Fruit fly (Drosophila melanogaster): ENCODE measurements around the gene usp.
A peak's percentile ranks its signal among the peaks of the same experiment; 100 is the strongest.

DNA sequence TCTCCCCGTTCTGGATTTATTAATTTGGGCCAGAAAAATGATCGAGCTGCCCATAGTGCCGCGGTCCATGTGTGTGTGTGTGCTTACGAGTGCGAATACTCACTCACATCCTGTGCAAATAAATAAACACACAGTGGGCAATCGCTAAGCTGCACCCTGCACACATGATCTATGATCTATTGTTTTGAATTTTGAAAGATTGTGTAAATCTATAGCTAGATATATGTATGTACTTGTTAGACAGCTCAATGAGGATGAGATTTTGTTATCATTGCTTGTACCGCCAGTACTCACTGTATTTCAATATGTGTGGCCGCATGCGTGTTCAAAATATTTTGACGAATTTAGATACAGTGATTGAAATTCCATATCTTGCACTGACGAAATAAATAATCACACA, 41.0 kb upstream of the usp start:
- TF ChIP-seq pan (optimal IDR thresholded peaks at IDR 0.05), result no peak
- no peak for TF ChIP-seq usp (GFP tag; optimal IDR thresholded peaks at IDR 0.05)
- TF ChIP-seq Myc (optimal IDR thresholded peaks at IDR 0.05), result no peak
- peak; percentile 92 for TF ChIP-seq HLH106 (tag; optimal IDR thresholded peaks at IDR 0.05)
- TF ChIP-seq h (GFP tag; optimal IDR thresholded peaks at IDR 0.05), result peak; percentile 92
- peak; percentile 22 for TF ChIP-seq dsf (GFP tag; optimal IDR thresholded peaks at IDR 0.05; ENCODE audit: borderline replicate concordance)
- TF ChIP-seq jim (GFP tag; optimal IDR thresholded peaks at IDR 0.05), result no peak
- TF ChIP-seq psq (GFP tag; optimal IDR thresholded peaks at IDR 0.05), result peak; percentile 71
- TF ChIP-seq GATAd (GFP tag; optimal IDR thresholded peaks at IDR 0.05), result no peak
